Worm (Caenorhabditis elegans) whole organism, young adult: ENCODE measurements around the gene T22D1.8.

Source experiments
- C06A6.2 ChIP-seq: fragments of 200-800 bp; sonication (Bioruptor generic); conservative IDR thresholded peaks from 2 replicates; pipeline ENCODE4 v1.3.6; 2022; ENCODE audit warnings: missing genetic modification characterization, missing compliant biosample characterization
- C17E4.6 ChIP-seq: fragments of 200-800 bp; sonication (Bioruptor generic); IDR thresholded peaks from 2 replicates; pipeline ENCODE4 v1.3.6; 2022; ENCODE audit warnings: missing genetic modification reagents, missing genetic modification characterization, missing compliant biosample characterization
- F33H1.4 ChIP-seq: fragments of 200-800 bp; sonication (Bioruptor generic); IDR thresholded peaks from 2 replicates; pipeline ENCODE4 v1.3.6; 2022; ENCODE audit warnings: missing genetic modification reagents, missing genetic modification characterization, missing compliant biosample characterization
- F37B4.10 ChIP-seq: fragments of 200-800 bp; sonication (Bioruptor generic); IDR thresholded peaks from 2 replicates; pipeline ENCODE4 v1.3.6; 2022; ENCODE audit warnings: missing genetic modification characterization, missing compliant biosample characterization
- F52B5.7 ChIP-seq: sonication (generic microtip); optimal IDR thresholded peaks from 2 replicates; lab custom pipeline; 2016; ENCODE audit warnings: mild to moderate bottlenecking, missing genetic modification characterization, missing compliant biosample characterization
- F55B11.4 ChIP-seq: sonication (generic microtip); optimal IDR thresholded peaks from 2 replicates; lab custom pipeline; 2016; ENCODE audit warnings: missing compliant biosample characterization, missing genetic modification characterization, borderline replicate concordance; ENCODE audit not compliant: insufficient read depth
- K11D2.4 ChIP-seq: fragments of 200-800 bp; sonication (Bioruptor generic); IDR thresholded peaks from 2 replicates; pipeline ENCODE4 v1.3.6; 2022; ENCODE audit warnings: missing genetic modification reagents, missing genetic modification characterization, missing compliant biosample characterization
- K12H6.12 ChIP-seq: fragments of 200-800 bp; sonication (Bioruptor generic); optimal IDR thresholded peaks from 2 replicates; lab custom pipeline; 2018; ENCODE audit warnings: mild to moderate bottlenecking, missing genetic modification characterization, missing compliant biosample characterization
- Y53F4B.3 ChIP-seq: fragments of 200-800 bp; sonication (Bioruptor generic); IDR thresholded peaks from 2 replicates; pipeline ENCODE4 v1.3.6; 2022; ENCODE audit warnings: missing genetic modification reagents, missing genetic modification characterization, missing compliant biosample characterization
- Y79H2A.3 ChIP-seq: fragments of 200-800 bp; sonication (Bioruptor generic); conservative IDR thresholded peaks from 2 replicates; pipeline ENCODE4 v1.3.6; 2022; ENCODE audit warnings: missing genetic modification reagents, missing genetic modification characterization, missing compliant biosample characterization
- ZK185.1 ChIP-seq: sonication (generic microtip); optimal IDR thresholded peaks from 2 replicates; lab custom pipeline; 2016; ENCODE audit warnings: mild to moderate bottlenecking, missing genetic modification characterization, missing compliant biosample characterization; ENCODE audit not compliant: poor library complexity, severe bottlenecking
- akir-1 ChIP-seq: fragments of 200-800 bp; sonication (Bioruptor generic); optimal IDR thresholded peaks from 2 replicates; lab custom pipeline; 2018; ENCODE audit warnings: mild to moderate bottlenecking, missing genetic modification characterization, moderate library complexity, missing compliant biosample characterization
- ama-1 ChIP-seq, 3 experiments: fragments of 150-350 bp in 1 of 3; sonication (generic microtip) in 2 of 3; optimal IDR thresholded peaks; 2 replicates each; lab custom pipeline; 2014 to 2018; ENCODE audit warnings: missing biosample characterization in 2 of 3, missing genetic modification characterization in 2 of 3, missing genetic modification reagents in 2 of 3
- atf-7 ChIP-seq: sonication (generic microtip); optimal IDR thresholded peaks from 2 replicates; lab custom pipeline; 2017; ENCODE audit warnings: mild to moderate bottlenecking, missing genetic modification characterization, missing compliant biosample characterization
- attf-3 ChIP-seq: fragments of 200-800 bp; sonication (Bioruptor generic); conservative IDR thresholded peaks from 2 replicates; pipeline ENCODE4 v1.3.6; 2022; ENCODE audit warnings: missing genetic modification reagents, missing genetic modification characterization, missing compliant biosample characterization
- attf-5 ChIP-seq: fragments of 200-800 bp; sonication (Bioruptor generic); optimal IDR thresholded peaks from 2 replicates; lab custom pipeline; 2018; ENCODE audit warnings: mild to moderate bottlenecking, missing genetic modification characterization, missing compliant biosample characterization
- attf-6 ChIP-seq: fragments of 200-800 bp; sonication (Bioruptor generic); IDR thresholded peaks from 2 replicates; pipeline ENCODE4 v1.3.6; 2022; ENCODE audit warnings: missing genetic modification reagents, missing genetic modification characterization, missing compliant biosample characterization
- bed-2 ChIP-seq: fragments of 200-800 bp; sonication (Bioruptor generic); IDR thresholded peaks from 2 replicates; pipeline ENCODE4 v1.3.6; 2022; ENCODE audit warnings: missing genetic modification reagents, missing genetic modification characterization, missing compliant biosample characterization
- cebp-2 ChIP-seq: fragments of 200-800 bp; sonication (Bioruptor generic); IDR thresholded peaks from 2 replicates; pipeline ENCODE4 v1.3.6; 2022; ENCODE audit warnings: missing genetic modification characterization, missing compliant biosample characterization
- ceh-40 ChIP-seq: fragments of 200-800 bp; sonication (Bioruptor generic); IDR thresholded peaks from 2 replicates; pipeline ENCODE4 v1.3.6; 2022; ENCODE audit warnings: missing genetic modification characterization, missing compliant biosample characterization
- ceh-58 ChIP-seq: fragments of 200-800 bp; sonication (Bioruptor generic); IDR thresholded peaks from 2 replicates; pipeline ENCODE4 v1.3.6; 2022; ENCODE audit warnings: missing genetic modification characterization, missing compliant biosample characterization
- ceh-79 ChIP-seq: sonication (generic microtip); optimal IDR thresholded peaks from 2 replicates; lab custom pipeline; 2017; ENCODE audit warnings: mild to moderate bottlenecking, missing genetic modification characterization, missing compliant biosample characterization
- die-1 ChIP-seq: sonication (generic microtip); optimal IDR thresholded peaks from 2 replicates; lab custom pipeline; 2016; ENCODE audit warnings: missing genotype, mild to moderate bottlenecking, missing genetic modification characterization, missing compliant biosample characterization
- egl-18 ChIP-seq: fragments of 200-800 bp; sonication (Bioruptor generic); IDR thresholded peaks from 2 replicates; pipeline ENCODE4 v1.3.6; 2022; ENCODE audit warnings: missing genetic modification reagents, missing genetic modification characterization, missing compliant biosample characterization
- ekl-4 ChIP-seq: fragments of 200-800 bp; sonication (Bioruptor generic); IDR thresholded peaks from 2 replicates; pipeline ENCODE4 v1.3.6; 2022; ENCODE audit warnings: missing genetic modification reagents, missing genetic modification characterization, missing compliant biosample characterization
- ets-4 ChIP-seq: fragments of 200-800 bp; sonication (Bioruptor generic); optimal IDR thresholded peaks from 2 replicates; lab custom pipeline; 2018; ENCODE audit warnings: mild to moderate bottlenecking, missing genetic modification characterization, missing compliant biosample characterization
- hlh-26 ChIP-seq: fragments of 200-800 bp; sonication (Bioruptor generic); conservative IDR thresholded peaks from 2 replicates; pipeline ENCODE4 v1.3.6; 2022; ENCODE audit warnings: missing genetic modification reagents, missing genetic modification characterization, missing compliant biosample characterization
- hsf-1 ChIP-seq: fragments of 200-800 bp; sonication (Bioruptor generic); IDR thresholded peaks from 2 replicates; pipeline ENCODE4 v1.3.6; 2022; ENCODE audit warnings: missing genetic modification reagents, missing genetic modification characterization, missing compliant biosample characterization
- let-607 ChIP-seq, 2 experiments: fragments of 200-800 bp in 1 of 2; sonication (Bioruptor generic) in 1 of 2; sonication (generic microtip) in 1 of 2; optimal IDR thresholded peaks; 2 replicates each; lab custom pipeline; 2016 to 2018; ENCODE audit warnings: mild to moderate bottlenecking in 2 of 2, missing compliant biosample characterization in 2 of 2, missing genetic modification characterization in 2 of 2, moderate library complexity in 2 of 2, missing genotype in 1 of 2
- lin-35 ChIP-seq, 3 experiments: fragments of 150-350 bp in 2 of 3; sonication (generic microtip) in 1 of 3; optimal IDR thresholded peaks; 2 replicates each; lab custom pipeline; 2014 to 2018; ENCODE audit warnings: missing biosample characterization in 3 of 3, missing genetic modification characterization in 3 of 3, missing genetic modification reagents in 3 of 3
- lir-1 ChIP-seq: fragments of 200-800 bp; sonication (Bioruptor generic); conservative IDR thresholded peaks from 2 replicates; pipeline ENCODE4 v1.3.6; 2022; ENCODE audit warnings: missing genetic modification reagents, missing genetic modification characterization, missing compliant biosample characterization
- mes-4 ChIP-seq: sonication (generic microtip); optimal IDR thresholded peaks from 2 replicates; lab custom pipeline; 2016; ENCODE audit warnings: missing genotype, missing genetic modification characterization, missing compliant biosample characterization
- nhr-120 ChIP-seq: fragments of 200-800 bp; sonication (Bioruptor generic); IDR thresholded peaks from 2 replicates; pipeline ENCODE4 v1.3.6; 2022; ENCODE audit warnings: missing genetic modification characterization, missing compliant biosample characterization
- nhr-179 ChIP-seq: sonication (generic microtip); optimal IDR thresholded peaks from 2 replicates; lab custom pipeline; 2016; ENCODE audit warnings: mild to moderate bottlenecking, missing genetic modification characterization, missing compliant biosample characterization
- nhr-90 ChIP-seq: sonication (generic microtip); optimal IDR thresholded peaks from 2 replicates; lab custom pipeline; 2016; ENCODE audit warnings: missing genotype, mild to moderate bottlenecking, missing genetic modification characterization, missing compliant biosample characterization
- pha-4 ChIP-seq: fragments of 150-350 bp; sonication (generic microtip); optimal IDR thresholded peaks from 2 replicates; lab custom pipeline; 2014; ENCODE audit warnings: missing biosample characterization, missing genetic modification reagents, missing genetic modification characterization
- rec-8 ChIP-seq, 2 experiments: sonication (generic microtip); optimal IDR thresholded peaks; 2 replicates each; lab custom pipeline; 2016; ENCODE audit warnings: mild to moderate bottlenecking in 2 of 2, missing genetic modification characterization in 2 of 2, missing genetic modification reagents in 2 of 2, missing genotype in 2 of 2, missing biosample characterization in 1 of 2, missing compliant biosample characterization in 1 of 2, moderate library complexity in 1 of 2
- sdz-38 ChIP-seq: sonication (generic microtip); optimal IDR thresholded peaks from 2 replicates; lab custom pipeline; 2016; ENCODE audit warnings: missing genotype, missing genetic modification characterization, missing compliant biosample characterization
- somi-1 ChIP-seq: fragments of 200-800 bp; sonication (Bioruptor generic); optimal IDR thresholded peaks from 2 replicates; lab custom pipeline; 2018; ENCODE audit warnings: mild to moderate bottlenecking, missing genetic modification characterization, missing compliant biosample characterization
- sptf-2 ChIP-seq: fragments of 200-800 bp; sonication (Bioruptor generic); optimal IDR thresholded peaks from 2 replicates; lab custom pipeline; 2018; ENCODE audit warnings: mild to moderate bottlenecking, missing genetic modification characterization, missing compliant biosample characterization
- tbx-9 ChIP-seq: sonication (generic microtip); optimal IDR thresholded peaks from 2 replicates; lab custom pipeline; 2016; ENCODE audit warnings: borderline replicate concordance, missing genetic modification characterization, inconsistent platforms, missing compliant biosample characterization
- ztf-26 ChIP-seq: sonication (generic microtip); optimal IDR thresholded peaks from 2 replicates; lab custom pipeline; 2017; ENCODE audit warnings: missing genetic modification characterization, missing compliant biosample characterization
- ztf-3 ChIP-seq: fragments of 200-800 bp; sonication (Bioruptor generic); optimal IDR thresholded peaks from 2 replicates; lab custom pipeline; 2018; ENCODE audit warnings: mild to moderate bottlenecking, missing genetic modification characterization, missing compliant biosample characterization

T22D1.8 gene

ce11 chrIV:6928417-6928816, 22.3 kb upstream of the T22D1.8 start, which contains the start of gene cest-6:
Gene cest-6, minus strand, starts transcription at chrIV:6928517.
- TF ChIP-seq pha-4 (tag; lab: Kevin White, UChicago) (no peak), tbx-9 (no peak), ceh-58 (no peak), attf-6 (GFP tag; lab: Robert Waterston, UW) (no peak), cebp-2 (no peak), hlh-26 (GFP tag; lab: Robert Waterston, UW) (no peak), ztf-26 (tag; lab: Kevin White, UChicago) (no peak), attf-5 (GFP tag; lab: Kevin White, UChicago) (no peak), sptf-2 (GFP tag; lab: Kevin White, UChicago) (no peak)

- TF ChIP-seq egl-18 (GFP tag; lab: Robert Waterston, UW) (no peak), let-607 (tag; optimal IDR thresholded peaks at IDR 0.05; lab: Kevin White, UChicago) (no peak), F55B11.4 (tag; lab: Kevin White, UChicago) (no peak), nhr-90 (tag; lab: Kevin White, UChicago) (no peak), ama-1 (optimal IDR thresholded peaks at IDR 0.05; lab: Kevin White, UChicago) (no peak), ama-1 (GFP tag; optimal IDR thresholded peaks at IDR 0.05; lab: Kevin White, UChicago) (no peak), sdz-38 (tag; lab: Kevin White, UChicago) (no peak), K11D2.4 (no peak)
- TF ChIP-seq, all 124 proteins: peak for 0
Measured at ce11 chrIV:6925520-6925919, 19.4 kb upstream of the T22D1.8 start.

- TF ChIP-seq ceh-79 (tag; lab: Kevin White, UChicago) (no peak), somi-1 (GFP tag; lab: Kevin White, UChicago) (no peak), mes-4 (tag; lab: Kevin White, UChicago) (no peak), F37B4.10 (no peak), Y79H2A.3 (no peak), Y53F4B.3 (GFP tag; lab: Robert Waterston, UW) (no peak), ztf-3 (GFP tag; lab: Kevin White, UChicago) (no peak), C06A6.2 (no peak), nhr-120 (no peak), atf-7 (no peak), ZK185.1 (tag; lab: Kevin White, UChicago) (no peak), lir-1 (GFP tag; lab: Robert Waterston, UW) (no peak)
- TF ChIP-seq, all 124 proteins: peak for 0
Measured at ce11 chrIV:6923070-6923469, 16.9 kb upstream of the T22D1.8 start, which contains the start of gene T22D1.1. Gene T22D1.1, plus strand, starts transcription at chrIV:6923370.

ce11 chrIV:6920063-6920462, 13.9 kb upstream of the T22D1.8 start, which contains the start of gene T22D1.18:
Gene T22D1.18, minus strand, starts transcription at chrIV:6920163.
- TF ChIP-seq lin-35 (GFP tag; optimal IDR thresholded peaks at IDR 0.05; lab: Kevin White, UChicago): no peak
- TF ChIP-seq K12H6.12 (tag; lab: Kevin White, UChicago): no peak
- TF ChIP-seq attf-3 (GFP tag; lab: Robert Waterston, UW): no peak
- TF ChIP-seq ceh-40: no peak
- TF ChIP-seq F33H1.4 (GFP tag; lab: Robert Waterston, UW): no peak
- no peak for TF ChIP-seq Y79H2A.3
- TF ChIP-seq, all 124 proteins: peak for 0

- no peak for TF ChIP-seq nhr-179 (tag; lab: Kevin White, UChicago)
- TF ChIP-seq bed-2: no peak
- peak; percentile 54; the same call in 1 of the 2 replicates for TF ChIP-seq ekl-4 (GFP tag; lab: Robert Waterston, UW)
- peak in 1 of 2 experiments; percentile 26 for TF ChIP-seq let-607 (tag; optimal IDR thresholded peaks at IDR 0.05; lab: Kevin White, UChicago)
- no peak for TF ChIP-seq atf-7
- no peak for TF ChIP-seq akir-1 (GFP tag; lab: Kevin White, UChicago)
- TF ChIP-seq rec-8 (tag; optimal IDR thresholded peaks at IDR 0.05; lab: Kevin White, UChicago): no peak
- no peak for TF ChIP-seq C17E4.6 (GFP tag; lab: Robert Waterston, UW)
- no peak for TF ChIP-seq die-1
- no peak for TF ChIP-seq F52B5.7 (tag; lab: Kevin White, UChicago)
- TF ChIP-seq F37B4.10: no peak
- no peak for TF ChIP-seq hsf-1 (GFP tag; lab: Robert Waterston, UW)
- no peak for TF ChIP-seq ets-4 (GFP tag; lab: Kevin White, UChicago)
Measured at ce11 chrIV:6919318-6919717, 13.2 kb upstream of the T22D1.8 start, which contains the start of gene ruvb-2. Gene ruvb-2, minus strand, starts transcription at chrIV:6919406.
